Worm (Caenorhabditis elegans) whole organism, late embryonic: Measurements from ENCODE around the gene F49E12.7.

Experiments used
- dmd-4 ChIP-seq: sonication (generic microtip); optimal IDR thresholded peaks from 2 replicates; lab custom pipeline; 2016; ENCODE audit warnings: borderline replicate concordance, missing genetic modification characterization, missing compliant biosample characterization
- lim-6 ChIP-seq: sonication (generic microtip); optimal IDR thresholded peaks from 2 replicates; lab custom pipeline; 2016; ENCODE audit warnings: missing genetic modification characterization, missing compliant biosample characterization
- unc-86 ChIP-seq: sonication (generic microtip); optimal IDR thresholded peaks from 2 replicates; lab custom pipeline; 2016; ENCODE audit warnings: missing genetic modification characterization, missing compliant biosample characterization

- TF ChIP-seq unc-86 (no peak), dmd-4 (tag; lab: Kevin White, UChicago) (no peak), lim-6 (tag; lab: Kevin White, UChicago) (no peak)
Measured at ce11 chrII:8392215-8392614, 3.7 kb downstream of the F49E12.7 start.
